Worm (Caenorhabditis elegans): ENCODE results near the gene D2024.18.

The D2024.18 gene

DNA sequence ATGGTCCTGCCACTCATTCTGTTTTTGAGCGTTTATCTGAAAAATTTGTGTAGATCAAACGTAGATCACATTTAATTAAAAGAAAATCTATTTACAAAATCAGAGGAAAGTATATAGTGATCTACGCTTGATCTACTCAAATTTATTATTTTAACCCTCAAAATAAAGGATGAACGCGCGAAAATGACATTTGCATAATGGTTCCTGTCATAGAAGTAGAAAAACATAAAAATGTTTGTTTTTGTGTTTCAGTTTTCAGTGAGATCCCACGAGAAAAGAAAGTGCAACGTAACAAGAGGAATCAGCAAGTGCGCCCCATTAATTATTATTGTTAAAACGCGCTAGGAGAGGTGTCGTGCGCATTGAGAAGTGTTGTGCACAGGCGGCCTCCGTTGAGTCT lies 38.9 kb upstream of the D2024.18 start:
- TF ChIP-seq hlh-8 (tag; optimal IDR thresholded peaks at IDR 0.05): no peak
- no peak for TF ChIP-seq dve-1 (tag; optimal IDR thresholded peaks at IDR 0.05)
- TF ChIP-seq pqm-1 (tag; optimal IDR thresholded peaks at IDR 0.05): no peak
- TF ChIP-seq elt-2 (tag; optimal IDR thresholded peaks at IDR 0.05): no peak
- no peak for TF ChIP-seq T23F11.4 (GFP tag; optimal IDR thresholded peaks at IDR 0.05)

DNA sequence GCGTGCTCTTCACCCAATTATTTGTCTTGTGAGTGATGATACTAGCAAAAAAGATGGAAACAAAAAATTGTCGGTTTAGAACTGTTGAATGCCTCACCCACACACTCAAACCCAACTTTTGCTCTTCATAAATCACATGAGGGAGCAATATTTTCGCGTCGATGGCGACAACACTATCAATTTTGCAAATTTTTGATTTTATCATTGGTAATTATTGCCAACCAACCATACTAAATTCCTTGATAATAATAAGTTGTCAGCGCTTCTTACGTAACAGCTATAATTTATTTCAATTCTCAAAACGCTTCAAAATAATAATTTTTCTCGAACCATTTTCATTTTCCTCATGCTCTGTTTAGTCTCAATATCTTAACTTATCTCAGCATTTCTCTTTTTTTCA lies 37.5 kb upstream of the D2024.18 start:
- TF ChIP-seq unc-86 (tag; optimal IDR thresholded peaks at IDR 0.05): no peak
- no peak for TF ChIP-seq pat-9 (tag; optimal IDR thresholded peaks at IDR 0.05)
- no peak for TF ChIP-seq ceh-22 (tag; optimal IDR thresholded peaks at IDR 0.05)
- TF ChIP-seq ceh-9 (tag; optimal IDR thresholded peaks at IDR 0.05): no peak

DNA sequence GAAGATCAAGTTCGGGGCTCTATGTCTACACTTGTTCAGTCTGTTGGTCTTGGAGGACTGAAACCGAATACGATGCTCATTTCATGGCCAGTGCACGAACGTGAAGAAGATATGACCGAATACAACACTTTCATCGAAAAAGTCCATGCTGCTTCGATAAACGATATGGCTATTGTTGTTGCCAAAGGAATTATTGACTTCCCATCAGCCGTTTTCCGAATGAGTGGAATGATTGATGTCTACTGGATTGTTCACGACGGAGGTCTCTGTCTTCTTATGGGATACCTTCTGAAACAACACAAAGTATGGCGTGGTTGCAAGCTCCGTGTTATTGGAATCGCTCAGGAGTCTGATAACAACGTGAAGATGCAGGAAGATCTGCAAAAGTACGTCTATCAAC lies 34.0 kb upstream of the D2024.18 start:
- TF ChIP-seq syd-9 (tag; optimal IDR thresholded peaks at IDR 0.05) (no peak), ztf-16 (tag; optimal IDR thresholded peaks at IDR 0.05) (no peak), mec-3 (tag; optimal IDR thresholded peaks at IDR 0.05; ENCODE audit: borderline replicate concordance) (no peak), npax-4 (tag; optimal IDR thresholded peaks at IDR 0.05) (no peak), unc-42 (tag; optimal IDR thresholded peaks at IDR 0.05) (no peak), sox-4 (tag; optimal IDR thresholded peaks at IDR 0.05) (no peak), ref-2 (tag; optimal IDR thresholded peaks at IDR 0.05) (no peak), odd-2 (tag; optimal IDR thresholded peaks at IDR 0.05) (no peak), ceh-6 (GFP tag; optimal IDR thresholded peaks at IDR 0.05) (no peak), ceh-2 (tag; optimal IDR thresholded peaks at IDR 0.05) (no peak), hlh-6 (tag; optimal IDR thresholded peaks at IDR 0.05) (no peak), F13H6.1 (tag; optimal IDR thresholded peaks at IDR 0.05) (no peak), pag-3 (tag; optimal IDR thresholded peaks at IDR 0.05; ENCODE audit: borderline replicate concordance) (no peak), hlh-15 (tag; optimal IDR thresholded peaks at IDR 0.05) (no peak), hlh-13 (GFP tag; optimal IDR thresholded peaks at IDR 0.05) (no peak), tbx-7 (tag; optimal IDR thresholded peaks at IDR 0.05) (no peak), C38D4.7 (GFP tag; optimal IDR thresholded peaks at IDR 0.05) (no peak), ama-1 (optimal IDR thresholded peaks at IDR 0.05) (no peak)

DNA sequence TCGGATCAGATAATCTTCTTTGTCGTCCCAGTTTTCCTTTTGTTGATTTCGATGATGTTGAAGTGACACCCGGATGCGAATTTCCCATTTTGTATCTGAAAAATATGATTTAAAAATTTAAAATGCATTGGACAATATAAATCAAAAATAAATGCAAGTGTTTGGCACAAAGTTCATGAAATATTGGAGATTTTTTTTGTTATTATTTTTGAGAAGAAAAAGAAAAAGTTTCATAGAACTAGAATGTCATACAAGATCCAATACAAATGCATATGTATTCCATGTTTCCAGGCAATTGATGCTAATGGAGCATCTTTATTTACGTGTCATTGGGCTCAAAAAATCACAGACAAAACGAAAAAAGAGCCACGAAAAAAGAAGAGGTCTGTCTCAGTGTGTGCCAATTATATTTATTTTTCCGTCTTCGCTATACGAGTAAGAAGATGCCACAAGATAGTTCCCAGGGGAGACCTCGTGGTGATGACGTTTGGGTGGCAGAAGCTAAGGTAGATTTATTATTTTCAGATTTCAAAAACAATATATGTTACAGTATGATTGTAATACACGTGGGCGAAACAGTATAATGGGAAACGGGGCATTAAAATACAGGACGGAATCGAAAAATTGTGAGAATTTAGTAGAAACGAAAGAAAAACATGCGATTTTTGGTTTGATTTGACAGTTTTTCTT lies 30.7 kb upstream of the D2024.18 start, which contains the start of the genes glb-23 and R13A1.1:
glb-23 (minus strand) TSS at position 101 of the 690 bp plus-strand sequence.
R13A1.1 (plus strand) TSS at position 640 of the 690 bp plus-strand sequence.
- TF ChIP-seq ceh-6 (GFP tag; optimal IDR thresholded peaks at IDR 0.05) (no peak), F13H6.1 (tag; optimal IDR thresholded peaks at IDR 0.05) (no peak), fkh-6 (tag; optimal IDR thresholded peaks at IDR 0.05) (no peak), ceh-45 (GFP tag; IDR thresholded peaks at IDR 0.05) (no peak), K02D7.2 (tag; optimal IDR thresholded peaks at IDR 0.05) (no peak), hlh-13 (GFP tag; optimal IDR thresholded peaks at IDR 0.05) (no peak), ceh-18 (tag; optimal IDR thresholded peaks at IDR 0.05) (no peak), gmeb-2 (tag; optimal IDR thresholded peaks at IDR 0.05) (no peak), unc-42 (tag; optimal IDR thresholded peaks at IDR 0.05) (no peak), unc-55 (GFP tag; optimal IDR thresholded peaks at IDR 0.05) (no peak)

DNA sequence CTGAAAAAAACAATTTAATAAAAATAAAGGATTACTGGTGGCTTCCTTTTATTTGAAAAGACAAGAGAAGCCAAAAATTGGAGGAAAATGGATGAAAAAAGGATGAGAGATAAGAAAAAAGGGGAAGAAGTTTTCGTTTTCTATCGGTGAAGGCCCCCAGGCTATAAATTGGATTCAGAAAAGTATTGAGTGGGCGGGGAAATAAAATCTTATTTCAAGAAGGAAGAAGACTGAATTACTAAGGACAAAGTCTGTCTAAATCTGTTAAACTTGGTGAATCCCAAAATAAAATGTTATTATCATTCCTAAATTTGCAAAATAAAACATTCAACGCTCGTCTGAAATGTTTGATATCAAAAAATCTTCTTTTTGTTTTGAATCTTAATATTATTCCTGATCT lies 28.2 kb upstream of the D2024.18 start:
- peak; percentile 66 for TF ChIP-seq unc-42 (tag; optimal IDR thresholded peaks at IDR 0.05)
- TF ChIP-seq ceh-22 (tag; optimal IDR thresholded peaks at IDR 0.05): no peak
- no peak for TF ChIP-seq sox-4 (tag; optimal IDR thresholded peaks at IDR 0.05)
- no peak for TF ChIP-seq hlh-8 (tag; optimal IDR thresholded peaks at IDR 0.05)

All from whole organism, late embryonic.